Fruit fly (Drosophila melanogaster): ENCODE data around the gene CG5439.

DNA sequence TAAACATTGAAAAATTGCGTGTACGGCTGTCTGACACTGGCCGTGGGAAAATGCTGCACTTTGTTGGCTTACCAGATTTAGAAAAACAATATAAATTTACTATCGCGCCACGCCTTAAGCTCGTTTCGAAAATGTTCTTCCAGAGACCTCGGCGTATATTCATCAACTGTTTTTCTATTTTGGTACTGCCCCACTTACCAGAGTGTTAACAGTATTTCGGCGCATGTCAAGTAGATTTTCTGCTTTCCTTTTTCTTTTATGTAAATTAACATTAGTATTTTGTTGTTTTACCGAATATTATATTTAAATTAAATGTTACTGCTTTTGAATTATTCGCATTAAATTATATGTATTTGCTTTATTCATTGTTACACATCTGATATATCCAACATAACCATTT lies 38.1 kb downstream of the CG5439 start, which contains the start of gene kek4:
- TF ChIP-seq Clk (GFP tag; optimal IDR thresholded peaks at IDR 0.05): no peak
- no peak for TF ChIP-seq Crg-1 (GFP tag; optimal IDR thresholded peaks at IDR 0.05)
- TF ChIP-seq bab1 (GFP tag; optimal IDR thresholded peaks at IDR 0.05): no peak
- TF ChIP-seq Mnt (GFP tag; optimal IDR thresholded peaks at IDR 0.05): no peak
- no peak for TF ChIP-seq CG7045 (GFP tag; optimal IDR thresholded peaks at IDR 0.05)
- TF ChIP-seq CG12768 (GFP tag; optimal IDR thresholded peaks at IDR 0.05): no peak
- TF ChIP-seq pad (GFP tag; optimal IDR thresholded peaks at IDR 0.05): no peak
- no peak for TF ChIP-seq CG7101 (tag; optimal IDR thresholded peaks at IDR 0.05)
- no peak for TF ChIP-seq CG33017 (tag; optimal IDR thresholded peaks at IDR 0.05)
- no peak for TF ChIP-seq toe (GFP tag; optimal IDR thresholded peaks at IDR 0.05)
- no peak for TF ChIP-seq CG14711 (tag; optimal IDR thresholded peaks at IDR 0.05)
- no peak for TF ChIP-seq cic (GFP tag; optimal IDR thresholded peaks at IDR 0.05)
- no peak for TF ChIP-seq cnc (optimal IDR thresholded peaks at IDR 0.05)
- TF ChIP-seq CG5204 (GFP tag; optimal IDR thresholded peaks at IDR 0.05): no peak

Data from whole organism, adult.